Fruit fly (Drosophila melanogaster) whole organism, embryonic: ENCODE measurements around the gene CG18281.
A peak's percentile ranks its signal among the peaks of the same experiment; 100 is the strongest.

ENCODE experiments used
- Atf-2 ChIP-seq: fragments of 200-800 bp; sonication (Bioruptor generic); optimal IDR thresholded peaks from 2 replicates; lab custom pipeline; 2016; ENCODE audit warnings: missing biosample characterization, missing genetic modification characterization
- Atf6 ChIP-seq: fragments of 200-800 bp; sonication (Bioruptor generic); IDR thresholded peaks from 2 replicates; pipeline ENCODE4 v1.3.6; 2022; ENCODE audit warnings: missing biosample characterization, missing genetic modification characterization
- Blimp-1 ChIP-seq: fragments of 200-800 bp; sonication (Bioruptor generic); optimal IDR thresholded peaks from 3 replicates; lab custom pipeline; 2018; ENCODE audit warnings: missing biosample characterization, missing genetic modification characterization, mild to moderate bottlenecking, moderate library complexity, missing genetic modification reagents
- CG10209 ChIP-seq: fragments of 200-800 bp; sonication (Bioruptor generic); optimal IDR thresholded peaks from 3 replicates; lab custom pipeline; 2017; ENCODE audit warnings: missing biosample characterization, mild to moderate bottlenecking, missing genetic modification characterization, missing genetic modification reagents
- CG11247 ChIP-seq: fragments of 200-800 bp; sonication (Bioruptor generic); IDR thresholded peaks from 2 replicates; pipeline ENCODE4 v1.3.6; 2022; ENCODE audit warnings: missing biosample characterization, missing genetic modification characterization
- CG11504 ChIP-seq: fragments of 200-800 bp; sonication (Bioruptor generic); optimal IDR thresholded peaks from 3 replicates; lab custom pipeline; 2019; ENCODE audit warnings: missing biosample characterization, mild to moderate bottlenecking, missing genetic modification characterization, moderate library complexity
- CG12391 ChIP-seq: fragments of 200-800 bp; sonication (Bioruptor generic); optimal IDR thresholded peaks from 3 replicates; lab custom pipeline; 2018; ENCODE audit warnings: missing biosample characterization, mild to moderate bottlenecking, missing genetic modification characterization, moderate library complexity
- CG15601 ChIP-seq: fragments of 200-800 bp; sonication (Bioruptor generic); optimal IDR thresholded peaks from 3 replicates; lab custom pipeline; 2019; ENCODE audit warnings: missing biosample characterization, mild to moderate bottlenecking, missing genetic modification characterization, moderate library complexity
- CG16813 ChIP-seq: fragments of 200-800 bp; sonication (Bioruptor generic); IDR thresholded peaks from 3 replicates; pipeline ENCODE4 v1.3.6; 2022; ENCODE audit warnings: missing biosample characterization, missing genetic modification characterization; ENCODE audit not compliant: partially characterized antibody
- CG17186 ChIP-seq: fragments of 200-800 bp; sonication (Bioruptor generic); optimal IDR thresholded peaks from 3 replicates; lab custom pipeline; 2017; ENCODE audit warnings: missing biosample characterization, missing genetic modification reagents, missing genetic modification characterization
- CG18619 ChIP-seq: fragments of 200-800 bp; sonication (Bioruptor generic); optimal IDR thresholded peaks from 3 replicates; lab custom pipeline; 2017; ENCODE audit warnings: missing biosample characterization, mild to moderate bottlenecking, missing genetic modification characterization
- CG31388 ChIP-seq: fragments of 200-800 bp; sonication (Bioruptor generic); optimal IDR thresholded peaks from 2 replicates; lab custom pipeline; 2016; ENCODE audit warnings: missing biosample characterization, missing genetic modification characterization
- CG33557 ChIP-seq: fragments of 200-800 bp; sonication (Bioruptor generic); optimal IDR thresholded peaks from 2 replicates; lab custom pipeline; 2019; ENCODE audit warnings: missing biosample characterization, mild to moderate bottlenecking, missing genetic modification characterization, moderate library complexity
- CG4424 ChIP-seq: fragments of 200-800 bp; sonication (Bioruptor generic); optimal IDR thresholded peaks from 3 replicates; lab custom pipeline; 2016; ENCODE audit warnings: missing biosample characterization, missing genetic modification characterization
- CG5180 ChIP-seq: fragments of 200-800 bp; sonication (Bioruptor generic); optimal IDR thresholded peaks from 3 replicates; lab custom pipeline; 2017; ENCODE audit warnings: missing biosample characterization, missing genetic modification characterization, mild to moderate bottlenecking, moderate library complexity, missing genetic modification reagents
- CG6689 ChIP-seq: fragments of 200-800 bp; sonication (Bioruptor generic); IDR thresholded peaks from 2 replicates; pipeline ENCODE4 v1.3.6; 2022; ENCODE audit warnings: missing biosample characterization, missing genetic modification characterization
- CG9727 ChIP-seq: fragments of 200-800 bp; sonication (Bioruptor generic); optimal IDR thresholded peaks from 3 replicates; lab custom pipeline; 2017; ENCODE audit warnings: missing biosample characterization, mild to moderate bottlenecking, missing genetic modification characterization
- CG9876 ChIP-seq: fragments of 200-800 bp; sonication (Bioruptor generic); optimal IDR thresholded peaks from 2 replicates; lab custom pipeline; 2016; ENCODE audit warnings: missing biosample characterization, missing genetic modification characterization
- CG9932 ChIP-seq: fragments of 200-800 bp; sonication (Bioruptor generic); IDR thresholded peaks from 2 replicates; pipeline ENCODE4 v1.3.6; 2022; ENCODE audit warnings: missing biosample characterization, missing genetic modification characterization
- D19B ChIP-seq: fragments of 200-800 bp; sonication (Bioruptor generic); optimal IDR thresholded peaks from 2 replicates; lab custom pipeline; 2017; ENCODE audit warnings: missing biosample characterization, mild to moderate bottlenecking, missing genetic modification characterization
- Deaf1 ChIP-seq: fragments of 200-800 bp; optimal IDR thresholded peaks from 3 replicates; lab custom pipeline; 2019; ENCODE audit warnings: missing biosample characterization, mild to moderate bottlenecking, missing genetic modification characterization, moderate library complexity
- Eip74EF ChIP-seq, 2 experiments: fragments of 200-800 bp in 1 of 2; fragments of >200 bp in 1 of 2; sonication (Bioruptor generic) in 1 of 2; optimal IDR thresholded peaks; 2 replicates each; lab custom pipeline; 2017 to 2019; ENCODE audit warnings: missing biosample characterization in 2 of 2, missing genetic modification characterization in 2 of 2, mild to moderate bottlenecking in 1 of 2, moderate library complexity in 1 of 2
- Ets65A ChIP-seq: fragments of 200-800 bp; sonication (Bioruptor generic); peaks from one replicate; lab custom pipeline; 2016; ENCODE audit warnings: missing biosample characterization, missing genetic modification characterization
- Ets97D ChIP-seq: fragments of 200-800 bp; sonication (Bioruptor generic); optimal IDR thresholded peaks from 3 replicates; lab custom pipeline; 2016; ENCODE audit warnings: missing biosample characterization, missing genetic modification characterization
- GATAe ChIP-seq: fragments of 200-800 bp; sonication (Bioruptor generic); conservative IDR thresholded peaks from 2 replicates; pipeline ENCODE4 v1.3.6; 2022; ENCODE audit warnings: missing biosample characterization, missing genetic modification characterization
- Gug ChIP-seq: fragments of 200-800 bp; sonication (Bioruptor generic); IDR thresholded peaks from 4 replicates; pipeline ENCODE4 v1.3.6; 2022; ENCODE audit warnings: missing biosample characterization, missing genetic modification characterization
- H15 ChIP-seq: fragments of 200-800 bp; sonication (Bioruptor generic); IDR thresholded peaks from 3 replicates; pipeline ENCODE4 v1.3.6; 2022; ENCODE audit warnings: missing biosample characterization, missing genetic modification characterization
- Hmx ChIP-seq: fragments of 200-800 bp; sonication (Bioruptor generic); optimal IDR thresholded peaks from 2 replicates; lab custom pipeline; 2016; ENCODE audit warnings: missing biosample characterization, missing genetic modification characterization
- Hr3 ChIP-seq: fragments of 200-800 bp; sonication (Bioruptor generic); optimal IDR thresholded peaks from 3 replicates; lab custom pipeline; 2016; ENCODE audit warnings: missing biosample characterization, missing genetic modification characterization
- Hsf ChIP-seq: fragments of 200-800 bp; sonication (Bioruptor generic); optimal IDR thresholded peaks from 3 replicates; lab custom pipeline; 2016; ENCODE audit warnings: missing biosample characterization, missing genetic modification characterization
- MBD-R2 ChIP-seq: fragments of 200-800 bp; sonication (Bioruptor generic); IDR thresholded peaks from 2 replicates; pipeline ENCODE4 v1.3.6; 2022; ENCODE audit warnings: missing biosample characterization, missing genetic modification characterization
- Rfx ChIP-seq: fragments of 200-800 bp; sonication (Bioruptor generic); IDR thresholded peaks from 2 replicates; pipeline ENCODE4 v1.3.6; 2022; ENCODE audit warnings: missing biosample characterization, missing genetic modification characterization
- Usf ChIP-seq: fragments of 200-800 bp; sonication (Bioruptor generic); optimal IDR thresholded peaks from 2 replicates; lab custom pipeline; 2017; ENCODE audit warnings: missing genotype, missing biosample characterization, missing genetic modification characterization
- bab2 ChIP-seq: fragments of 200-800 bp; sonication (Bioruptor generic); optimal IDR thresholded peaks from 2 replicates; lab custom pipeline; 2016; ENCODE audit warnings: missing biosample characterization, missing genetic modification characterization
- bigmax ChIP-seq: fragments of 200-800 bp; sonication (Bioruptor generic); optimal IDR thresholded peaks from 2 replicates; lab custom pipeline; 2018; ENCODE audit warnings: missing biosample characterization, mild to moderate bottlenecking, missing genetic modification characterization
- bowl ChIP-seq: fragments of 200-800 bp; sonication (Bioruptor generic); IDR thresholded peaks from 2 replicates; pipeline ENCODE4 v1.3.6; 2022; ENCODE audit warnings: missing biosample characterization, missing genetic modification characterization
- btn ChIP-seq: fragments of 200-800 bp; sonication (Bioruptor generic); optimal IDR thresholded peaks from 2 replicates; lab custom pipeline; 2016; ENCODE audit warnings: missing biosample characterization, missing genetic modification characterization
- fd96Cb ChIP-seq: fragments of 200-800 bp; sonication (Bioruptor generic); optimal IDR thresholded peaks from 2 replicates; lab custom pipeline; 2018; ENCODE audit warnings: missing biosample characterization, mild to moderate bottlenecking, missing genetic modification characterization, moderate library complexity
- fu2 ChIP-seq: fragments of 200-800 bp; sonication (Bioruptor generic); optimal IDR thresholded peaks from 2 replicates; lab custom pipeline; 2016; ENCODE audit warnings: missing biosample characterization, missing genetic modification characterization
- kah ChIP-seq: fragments of 200-800 bp; sonication (Bioruptor generic); optimal IDR thresholded peaks from 2 replicates; lab custom pipeline; 2018; ENCODE audit warnings: missing biosample characterization, mild to moderate bottlenecking, missing genetic modification characterization
- nau ChIP-seq: fragments of 200-800 bp; sonication (Bioruptor generic); optimal IDR thresholded peaks from 3 replicates; lab custom pipeline; 2017; ENCODE audit warnings: missing biosample characterization, mild to moderate bottlenecking, missing genetic modification characterization, missing genetic modification reagents
- p53 ChIP-seq: fragments of 200-800 bp; sonication (Bioruptor generic); optimal IDR thresholded peaks from 2 replicates; lab custom pipeline; 2016; ENCODE audit warnings: missing biosample characterization, missing genetic modification characterization
- pan ChIP-seq, 4 experiments: fragments of >200 bp in 3 of 4; fragments of 200-800 bp in 1 of 4; sonication (Bioruptor generic) in 1 of 4; optimal IDR thresholded peaks in 3 of 4; IDR thresholded peaks in 1 of 4; 2 replicates each; pipeline versions ENCODE4 v1.3.6 to Lab custom; 2017 to 2022; ENCODE audit warnings: missing biosample characterization in 2 of 4, missing genetic modification characterization in 2 of 4, mixed read lengths in 1 of 4
- psq ChIP-seq: fragments of 200-800 bp; sonication (Bioruptor generic); optimal IDR thresholded peaks from 2 replicates; lab custom pipeline; 2017; ENCODE audit warnings: missing biosample characterization, missing genetic modification characterization
- run ChIP-seq: fragments of 200-800 bp; sonication (Bioruptor generic); optimal IDR thresholded peaks from 3 replicates; lab custom pipeline; 2018; ENCODE audit warnings: missing biosample characterization, mild to moderate bottlenecking, missing genetic modification characterization
- vfl ChIP-seq: fragments of 200-800 bp; sonication (Bioruptor generic); optimal IDR thresholded peaks from 2 replicates; lab custom pipeline; 2016; ENCODE audit warnings: missing biosample characterization, missing genetic modification characterization
- wek ChIP-seq: fragments of 200-800 bp; sonication (Bioruptor generic); optimal IDR thresholded peaks from 3 replicates; lab custom pipeline; 2018; ENCODE audit warnings: missing biosample characterization, mild to moderate bottlenecking, missing genetic modification characterization, moderate library complexity
- zen ChIP-seq: fragments of 200-800 bp; sonication (Bioruptor generic); optimal IDR thresholded peaks from 3 replicates; lab custom pipeline; 2018; ENCODE audit warnings: missing biosample characterization, mild to moderate bottlenecking, missing genetic modification characterization, moderate library complexity

The CG18281 gene

DNA sequence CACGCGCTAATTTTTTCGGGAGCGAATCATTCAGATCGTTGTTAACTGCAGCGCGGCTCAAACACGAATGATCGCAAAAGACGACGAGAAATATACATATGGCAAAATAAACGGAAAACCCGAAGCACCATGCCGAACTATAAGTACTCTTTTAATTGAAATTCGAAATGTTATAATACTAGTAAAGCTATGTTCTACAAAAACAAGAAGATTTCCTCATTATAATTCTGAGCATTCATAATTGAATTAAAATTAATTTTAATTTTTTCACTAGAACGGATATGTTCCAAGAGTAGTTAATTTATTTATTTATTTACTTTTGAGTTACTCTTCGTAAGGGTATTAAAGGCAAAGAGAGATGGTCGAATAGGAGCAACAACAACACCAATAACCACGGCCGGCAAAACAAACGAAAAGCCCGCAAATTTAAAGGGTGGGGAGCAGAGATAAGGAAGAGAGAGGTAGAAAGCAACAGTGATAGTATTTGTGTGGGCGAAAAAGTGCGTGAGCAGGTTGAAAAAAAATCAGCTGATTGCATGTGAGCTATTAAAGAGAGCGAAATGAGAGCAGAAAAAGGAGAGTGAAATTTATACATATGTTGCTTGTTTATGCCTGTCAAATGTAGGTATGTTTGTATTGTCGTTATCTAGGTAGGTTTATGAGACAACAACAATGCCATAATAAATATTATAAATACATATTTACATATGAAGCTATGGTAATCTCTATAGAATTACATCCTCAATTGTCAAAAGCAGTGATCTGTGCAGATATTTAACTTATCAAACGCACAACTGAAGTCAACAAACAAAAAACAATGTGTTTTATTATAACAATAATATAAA lies 6.0 kb upstream of the CG18281 start (continued):
- TF ChIP-seq btn (GFP tag; lab: Kevin White, UChicago), result peak; percentile 15
- TF ChIP-seq bab2 (GFP tag; lab: Kevin White, UChicago), result peak; percentile 55
- peak; percentile 77 for TF ChIP-seq CG9932 (GFP tag; lab: Robert Waterston, UW)
- TF ChIP-seq CG15601 (tag; lab: Kevin White, UChicago), result peak; percentile 42
- peak; percentile 23 for TF ChIP-seq D19B (GFP tag; lab: Kevin White, UChicago)
- TF ChIP-seq p53 (GFP tag; lab: Kevin White, UChicago), result no peak
- TF ChIP-seq H15 (GFP tag; lab: Robert Waterston, UW), result peak; percentile 59; the same call in 2 of the 3 replicates
- peak; percentile 24 for TF ChIP-seq CG31388
- peak; percentile 39 for TF ChIP-seq CG4424
- no peak for TF ChIP-seq kah (GFP tag; lab: Kevin White, UChicago)
- TF ChIP-seq CG6689 (GFP tag; lab: Robert Waterston, UW), result peak; percentile 81
- TF ChIP-seq CG9727 (GFP tag; lab: Kevin White, UChicago), result peak; percentile 73
- TF ChIP-seq Eip74EF (GFP tag; optimal IDR thresholded peaks at IDR 0.05; lab: Kevin White, UChicago), result peak in 1 of 2 experiments; percentile 76
- TF ChIP-seq Atf6 (GFP tag; lab: Robert Waterston, UW), result peak; percentile 88
- TF ChIP-seq CG33557 (GFP tag; lab: Kevin White, UChicago), result peak; percentile 30
- peak; percentile 83 for TF ChIP-seq Rfx (GFP tag; lab: Robert Waterston, UW)
- peak; percentile 6 for TF ChIP-seq wek (GFP tag; lab: Kevin White, UChicago)
- peak; percentile 7; the same call in 1 of the 2 replicates for TF ChIP-seq MBD-R2 (GFP tag; lab: Robert Waterston, UW)
- peak; percentile 73 for TF ChIP-seq fd96Cb (tag; lab: Kevin White, UChicago)
- peak; percentile 42 for TF ChIP-seq Blimp-1 (GFP tag; lab: Kevin White, UChicago)
- peak; percentile 36 for TF ChIP-seq fu2
- no peak for TF ChIP-seq bigmax (GFP tag; lab: Kevin White, UChicago)
- peak; percentile 62 for TF ChIP-seq Hsf
- peak; percentile 57 for TF ChIP-seq Hmx (GFP tag; lab: Kevin White, UChicago)
- TF ChIP-seq pan (optimal IDR thresholded peaks at IDR 0.05; lab: Kevin White, UChicago), result no peak
- TF ChIP-seq pan (GFP tag; optimal IDR thresholded peaks at IDR 0.05 in 1 of 2, IDR thresholded peaks at IDR 0.05 in 1 of 2), result peak in 1 of 2 experiments; percentile 87
- TF ChIP-seq zen (tag; lab: Kevin White, UChicago), result peak; percentile 18
- TF ChIP-seq Gug, result no peak
- peak; percentile 54 for TF ChIP-seq CG18619 (GFP tag; lab: Kevin White, UChicago)
- TF ChIP-seq CG9876 (GFP tag; lab: Kevin White, UChicago), result no peak
- TF ChIP-seq CG16813 (GFP tag; lab: Robert Waterston, UW), result no peak
- TF ChIP-seq GATAe, result 0 out of 2 replicates have a peak, but pooled peaks have one; percentile 27
- peak; percentile 9 for TF ChIP-seq Ets97D (GFP tag; lab: Kevin White, UChicago)
- TF ChIP-seq vfl (GFP tag; lab: Kevin White, UChicago), result peak; percentile 41
- TF ChIP-seq CG11504 (tag; lab: Kevin White, UChicago), result peak; percentile 90
- peak; percentile 42 for TF ChIP-seq Usf (GFP tag; lab: Kevin White, UChicago)
- TF ChIP-seq Deaf1 (tag; lab: Kevin White, UChicago), result peak; percentile 74
- peak; percentile 77 for TF ChIP-seq CG12391 (tag; lab: Kevin White, UChicago)
- peak; percentile 60 for TF ChIP-seq Hr3 (GFP tag; lab: Kevin White, UChicago)
- peak; percentile 39 for TF ChIP-seq psq (GFP tag; lab: Kevin White, UChicago)
- TF ChIP-seq CG5180 (GFP tag; lab: Kevin White, UChicago), result peak; percentile 18
- TF ChIP-seq CG17186 (GFP tag; lab: Kevin White, UChicago), result no peak
- peak; percentile 53 for TF ChIP-seq nau (GFP tag; lab: Kevin White, UChicago)
- TF ChIP-seq run, result peak; percentile 57
- peak; percentile 56 for TF ChIP-seq CG10209
- TF ChIP-seq Ets65A (GFP tag; lab: Kevin White, UChicago), result peak; percentile 90
- no peak for TF ChIP-seq bowl (GFP tag; lab: Robert Waterston, UW)
- TF ChIP-seq CG11247 (GFP tag; lab: Robert Waterston, UW), result no peak; the same call in 1 of the 2 replicates
- TF ChIP-seq Atf-2, result peak; percentile 14
